ENCODE assay signal across 1 fruit fly cellular context in genomic region chrX:7695391-7696053, dm6.
TF ChIP-seq lines count a peak whose summit lies in the region.

No protein-coding gene starts in this region.

TF ChIP-seq in whole organism, embryonic, 481 proteins besides CTCF, POLR2A, EP300 and RAD21 (continued from another document):
- TF ChIP-seq CG13894 (tag; optimal IDR thresholded peaks at IDR 0.05; lab: Kevin White, UChicago) = no peak
- TF ChIP-seq Vsx1 (GFP tag; optimal IDR thresholded peaks at IDR 0.05; lab: Kevin White, UChicago) = no peak
- peak; percentile 0 for TF ChIP-seq CG13296 (GFP tag; optimal IDR thresholded peaks at IDR 0.05; lab: Kevin White, UChicago)
- TF ChIP-seq Atf3 (GFP tag; optimal IDR thresholded peaks at IDR 0.05; lab: Kevin White, UChicago) = no peak
- TF ChIP-seq Ets65A (GFP tag; lab: Kevin White, UChicago) = no peak
- peak; percentile 42 for TF ChIP-seq exex (tag; optimal IDR thresholded peaks at IDR 0.05; lab: Kevin White, UChicago)
- no peak for TF ChIP-seq CG31441 (GFP tag; IDR thresholded peaks at IDR 0.05; lab: Robert Waterston, UW)
- 0 out of 3 replicates have a peak, but pooled peaks have one; percentile 35 for TF ChIP-seq Dbx (GFP tag; IDR thresholded peaks at IDR 0.05; lab: Robert Waterston, UW)
- no peak for TF ChIP-seq Fer3 (tag; optimal IDR thresholded peaks at IDR 0.05; lab: Kevin White, UChicago)
- no peak for TF ChIP-seq mam (GFP tag; optimal IDR thresholded peaks at IDR 0.05; lab: Kevin White, UChicago)
- peak; percentile 17 for TF ChIP-seq CG2678 (tag; optimal IDR thresholded peaks at IDR 0.05; lab: Kevin White, UChicago)
- TF ChIP-seq CG9727 (GFP tag; optimal IDR thresholded peaks at IDR 0.05; lab: Kevin White, UChicago) = peak; percentile 0
- TF ChIP-seq chinmo (GFP tag; IDR thresholded peaks at IDR 0.05; lab: Robert Waterston, UW; ENCODE audit: partially characterized antibody) = peak; percentile 55; the same call in 1 of the 4 replicates
- TF ChIP-seq CG11560 (tag; IDR thresholded peaks at IDR 0.05; lab: Robert Waterston, UW) = no peak
- peak; percentile 30 for TF ChIP-seq CG7556 (GFP tag; optimal IDR thresholded peaks at IDR 0.05; lab: Kevin White, UChicago)
- TF ChIP-seq row (GFP tag; IDR thresholded peaks at IDR 0.05; lab: Robert Waterston, UW) = peak; percentile 25; the same call in 1 of the 3 replicates
- TF ChIP-seq CG3163 (GFP tag; optimal IDR thresholded peaks at IDR 0.05; lab: Kevin White, UChicago) = peak; percentile 93
- TF ChIP-seq ind (GFP tag; optimal IDR thresholded peaks at IDR 0.05; lab: Kevin White, UChicago) = no peak
- TF ChIP-seq CG18599 (GFP tag; optimal IDR thresholded peaks at IDR 0.05; lab: Kevin White, UChicago) = peak; percentile 29
- no peak for TF ChIP-seq CG11696 (GFP tag; IDR thresholded peaks at IDR 0.05; lab: Robert Waterston, UW)
